Fruit fly (Drosophila melanogaster) whole organism, wandering third instar larva: ENCODE results near the gene Shawn.

ENCODE experiments used
- Dfd ChIP-seq: fragments of >200 bp; optimal IDR thresholded peaks from 2 replicates; lab custom pipeline; 2017; ENCODE audit warnings: missing biosample characterization, missing genetic modification characterization
- Rel ChIP-seq, 2 experiments: fragments of 200-800 bp; sonication (Bioruptor generic) in 1 of 2; optimal IDR thresholded peaks; 2 replicates in 1 of 2; 3 replicates in 1 of 2; lab custom pipeline; 2016 to 2019; ENCODE audit warnings: mild to moderate bottlenecking in 2 of 2, missing biosample characterization in 2 of 2, missing genetic modification characterization in 2 of 2, moderate library complexity in 1 of 2
- psq ChIP-seq: fragments of 200-800 bp; sonication (Bioruptor generic); optimal IDR thresholded peaks from 3 replicates; lab custom pipeline; 2017; ENCODE audit warnings: missing biosample characterization, mild to moderate bottlenecking, missing genetic modification characterization, moderate library complexity
- usp ChIP-seq: fragments of >200 bp; optimal IDR thresholded peaks from 2 replicates; lab custom pipeline; 2017; ENCODE audit warnings: missing biosample characterization, missing genetic modification characterization

DNA sequence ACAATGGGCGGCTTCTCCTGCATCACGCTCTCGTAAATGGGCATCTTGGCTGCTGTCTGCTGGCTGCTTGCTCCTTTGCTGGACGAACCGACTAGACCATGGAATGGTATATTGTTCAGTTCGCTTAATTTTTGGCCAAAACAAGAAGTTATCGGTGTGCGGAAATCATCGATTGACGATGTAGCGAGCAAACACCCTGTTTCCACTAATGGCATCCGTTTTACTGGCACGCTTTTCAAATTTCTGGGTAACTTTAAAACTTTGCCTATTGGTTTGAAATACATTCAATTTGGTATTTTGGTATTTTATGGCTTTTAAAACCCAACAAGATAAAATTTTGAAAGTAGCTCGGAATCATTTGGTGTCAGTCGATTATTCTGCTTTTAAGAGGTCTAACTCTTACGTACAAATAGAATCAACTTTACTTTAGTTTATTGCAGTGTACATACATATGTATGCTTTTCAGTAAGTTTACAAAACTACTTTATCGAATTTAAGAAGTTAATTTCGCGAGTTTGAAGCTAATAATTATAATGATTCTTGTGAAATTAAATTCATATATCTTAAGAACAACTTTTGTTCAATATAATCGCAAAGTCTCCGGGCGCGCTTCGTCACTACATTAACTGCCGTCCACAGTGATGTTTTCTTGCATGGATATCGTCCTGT is 34.7 kb downstream of the Shawn start, which contains the start of gene Arp10:
- TF ChIP-seq Rel (GFP tag; optimal IDR thresholded peaks at IDR 0.05; lab: Kevin White, UChicago) (no peak), Rel (tag; optimal IDR thresholded peaks at IDR 0.05; lab: Kevin White, UChicago) (no peak), usp (GFP tag; lab: Kevin White, UChicago) (no peak), psq (no peak), Dfd (GFP tag; lab: Kevin White, UChicago) (no peak)
